Fruit fly (Drosophila melanogaster) whole organism, embryonic: ENCODE data around the gene CG13984.

Experiments used
- ATbp ChIP-seq: fragments of 200-800 bp; sonication (Bioruptor generic); optimal IDR thresholded peaks from 2 replicates; lab custom pipeline; 2017; ENCODE audit warnings: missing biosample characterization, mild to moderate bottlenecking, missing genetic modification characterization, missing genetic modification reagents
- Bdp1 ChIP-seq: fragments of 200-800 bp; sonication (Bioruptor generic); optimal IDR thresholded peaks from 3 replicates; lab custom pipeline; 2016; ENCODE audit warnings: missing biosample characterization, missing genetic modification characterization
- Bgb ChIP-seq: fragments of 200-800 bp; sonication (Bioruptor generic); IDR thresholded peaks from 2 replicates; pipeline ENCODE4 v1.3.6; 2022; ENCODE audit warnings: missing biosample characterization, missing genetic modification characterization; ENCODE audit not compliant: partially characterized antibody
- CG10209 ChIP-seq: fragments of 200-800 bp; sonication (Bioruptor generic); optimal IDR thresholded peaks from 3 replicates; lab custom pipeline; 2017; ENCODE audit warnings: missing biosample characterization, mild to moderate bottlenecking, missing genetic modification characterization, missing genetic modification reagents
- CG11085 ChIP-seq: fragments of 200-800 bp; sonication (Bioruptor generic); IDR thresholded peaks from 2 replicates; pipeline ENCODE4 v1.3.6; 2022; ENCODE audit warnings: missing biosample characterization, missing genetic modification characterization
- CG11247 ChIP-seq: fragments of 200-800 bp; sonication (Bioruptor generic); IDR thresholded peaks from 2 replicates; pipeline ENCODE4 v1.3.6; 2022; ENCODE audit warnings: missing biosample characterization, missing genetic modification characterization
- CG12391 ChIP-seq: fragments of 200-800 bp; sonication (Bioruptor generic); optimal IDR thresholded peaks from 3 replicates; lab custom pipeline; 2018; ENCODE audit warnings: missing biosample characterization, mild to moderate bottlenecking, missing genetic modification characterization, moderate library complexity
- CG13287 ChIP-seq: fragments of 200-800 bp; sonication (Bioruptor generic); IDR thresholded peaks from 2 replicates; pipeline ENCODE4 v1.3.6; 2022; ENCODE audit warnings: missing biosample characterization, missing genetic modification characterization; ENCODE audit not compliant: partially characterized antibody
- CG1832 ChIP-seq: fragments of 200-800 bp; sonication (Bioruptor generic); optimal IDR thresholded peaks from 2 replicates; lab custom pipeline; 2017; ENCODE audit warnings: missing biosample characterization, mild to moderate bottlenecking, missing genetic modification characterization, inconsistent platforms
- CG2712 ChIP-seq: fragments of 200-800 bp; optimal IDR thresholded peaks from 3 replicates; lab custom pipeline; 2019; ENCODE audit warnings: missing biosample characterization, mild to moderate bottlenecking, missing genetic modification characterization, moderate library complexity
- CG2889 ChIP-seq: fragments of 200-800 bp; sonication (Bioruptor generic); IDR thresholded peaks from 3 replicates; pipeline ENCODE4 v1.3.6; 2022; ENCODE audit warnings: missing biosample characterization, missing genetic modification characterization
- CG3838 ChIP-seq: fragments of 200-800 bp; sonication (Bioruptor generic); optimal IDR thresholded peaks from 3 replicates; lab custom pipeline; 2016; ENCODE audit warnings: missing biosample characterization, missing genetic modification characterization
- CG4730 ChIP-seq: fragments of 200-800 bp; sonication (Bioruptor generic); IDR thresholded peaks from 2 replicates; pipeline ENCODE4 v1.3.6; 2022; ENCODE audit warnings: missing biosample characterization, missing genetic modification characterization
- CG7745 ChIP-seq: fragments of 200-800 bp; sonication (Bioruptor generic); optimal IDR thresholded peaks from 2 replicates; lab custom pipeline; 2018; ENCODE audit warnings: missing biosample characterization, mild to moderate bottlenecking, missing genetic modification characterization, moderate library complexity
- CG7928 ChIP-seq: fragments of 200-800 bp; sonication (Bioruptor generic); optimal IDR thresholded peaks from 2 replicates; lab custom pipeline; 2017; ENCODE audit warnings: missing biosample characterization, mild to moderate bottlenecking, missing genetic modification characterization
- CG9817 ChIP-seq: fragments of 200-800 bp; sonication (Bioruptor generic); optimal IDR thresholded peaks from 2 replicates; lab custom pipeline; 2018; ENCODE audit warnings: missing biosample characterization, mild to moderate bottlenecking, missing genetic modification characterization, moderate library complexity
- Dbx ChIP-seq: fragments of 200-800 bp; sonication (Bioruptor generic); IDR thresholded peaks from 3 replicates; pipeline ENCODE4 v1.3.6; 2022; ENCODE audit warnings: missing biosample characterization, missing genetic modification characterization
- Deaf1 ChIP-seq: fragments of 200-800 bp; optimal IDR thresholded peaks from 3 replicates; lab custom pipeline; 2019; ENCODE audit warnings: missing biosample characterization, mild to moderate bottlenecking, missing genetic modification characterization, moderate library complexity
- ERR ChIP-seq: fragments of 200-800 bp; sonication (Bioruptor generic); optimal IDR thresholded peaks from 2 replicates; lab custom pipeline; 2016; ENCODE audit warnings: missing biosample characterization, missing genetic modification characterization
- HHEX ChIP-seq: fragments of 200-800 bp; sonication (Bioruptor generic); optimal IDR thresholded peaks from 3 replicates; lab custom pipeline; 2017; ENCODE audit warnings: missing biosample characterization, mild to moderate bottlenecking, missing genetic modification characterization, missing genetic modification reagents
- HLH3B ChIP-seq: fragments of 200-800 bp; sonication (Bioruptor generic); IDR thresholded peaks from 2 replicates; pipeline ENCODE4 v1.3.6; 2022; ENCODE audit warnings: missing biosample characterization, missing genetic modification characterization
- Hmx ChIP-seq: fragments of 200-800 bp; sonication (Bioruptor generic); optimal IDR thresholded peaks from 2 replicates; lab custom pipeline; 2016; ENCODE audit warnings: missing biosample characterization, missing genetic modification characterization
- Hr39 ChIP-seq: fragments of >200 bp; optimal IDR thresholded peaks from 2 replicates; lab custom pipeline; 2017
- MTF-1 ChIP-seq: fragments of 200-800 bp; sonication (Bioruptor generic); optimal IDR thresholded peaks from 2 replicates; lab custom pipeline; 2018; ENCODE audit warnings: missing biosample characterization, mild to moderate bottlenecking, missing genetic modification characterization, borderline replicate concordance
- Mes4 ChIP-seq: fragments of 200-800 bp; sonication (Bioruptor generic); optimal IDR thresholded peaks from 2 replicates; lab custom pipeline; 2016; ENCODE audit warnings: missing biosample characterization, missing genetic modification characterization
- Oli ChIP-seq: fragments of 200-800 bp; sonication (Bioruptor generic); optimal IDR thresholded peaks from 2 replicates; lab custom pipeline; 2018; ENCODE audit warnings: missing biosample characterization, mild to moderate bottlenecking, missing genetic modification characterization, moderate library complexity
- Optix ChIP-seq: fragments of 200-800 bp; sonication (Bioruptor generic); IDR thresholded peaks from 3 replicates; pipeline ENCODE4 v1.3.6; 2022; ENCODE audit warnings: missing biosample characterization, missing genetic modification characterization
- Rfx ChIP-seq: fragments of 200-800 bp; sonication (Bioruptor generic); IDR thresholded peaks from 2 replicates; pipeline ENCODE4 v1.3.6; 2022; ENCODE audit warnings: missing biosample characterization, missing genetic modification characterization
- Six4 ChIP-seq: fragments of 200-800 bp; sonication (Bioruptor generic); optimal IDR thresholded peaks from 2 replicates; lab custom pipeline; 2016; ENCODE audit warnings: missing biosample characterization, missing genetic modification characterization
- Taf1 ChIP-seq: fragments of 200-800 bp; sonication (Bioruptor generic); IDR thresholded peaks from 2 replicates; pipeline ENCODE4 v1.3.6; 2022; ENCODE audit warnings: missing biosample characterization, missing genetic modification characterization
- YL-1 ChIP-seq: fragments of 200-800 bp; sonication (Bioruptor generic); optimal IDR thresholded peaks from 3 replicates; lab custom pipeline; 2017; ENCODE audit warnings: missing biosample characterization, mild to moderate bottlenecking, missing genetic modification characterization
- cwo ChIP-seq: fragments of 200-800 bp; sonication (Bioruptor generic); optimal IDR thresholded peaks from 3 replicates; lab custom pipeline; 2017; ENCODE audit warnings: missing biosample characterization, missing genetic modification characterization, mild to moderate bottlenecking, moderate library complexity, missing genetic modification reagents
- ewg ChIP-seq: fragments of 200-800 bp; sonication (Bioruptor generic); optimal IDR thresholded peaks from 3 replicates; lab custom pipeline; 2017; ENCODE audit warnings: mild to moderate bottlenecking, missing biosample characterization, missing genetic modification reagents, missing genetic modification characterization
- fd102C ChIP-seq: fragments of 200-800 bp; sonication (Bioruptor generic); optimal IDR thresholded peaks from 2 replicates; lab custom pipeline; 2018; ENCODE audit warnings: missing biosample characterization, mild to moderate bottlenecking, missing genetic modification characterization, moderate library complexity
- fru ChIP-seq: fragments of >200 bp; optimal IDR thresholded peaks from 2 replicates; lab custom pipeline; 2017
- gcm ChIP-seq: fragments of 200-800 bp; sonication (Bioruptor generic); optimal IDR thresholded peaks from 2 replicates; lab custom pipeline; 2019; ENCODE audit warnings: missing biosample characterization, mild to moderate bottlenecking, missing genetic modification characterization, moderate library complexity
- hth ChIP-seq: fragments of >200 bp; optimal IDR thresholded peaks from 2 replicates; lab custom pipeline; 2017; ENCODE audit warnings: inconsistent platforms
- ken ChIP-seq: fragments of 200-800 bp; sonication (Bioruptor generic); IDR thresholded peaks from 3 replicates; pipeline ENCODE4 v1.3.6; 2022; ENCODE audit warnings: missing biosample characterization, missing genetic modification characterization
- lab ChIP-seq: fragments of 200-800 bp; sonication (Bioruptor generic); optimal IDR thresholded peaks from 3 replicates; lab custom pipeline; 2017; ENCODE audit warnings: missing biosample characterization, missing genetic modification characterization, mild to moderate bottlenecking, moderate library complexity, missing genetic modification reagents
- lov ChIP-seq, 2 experiments: fragments of 200-800 bp in 1 of 2; fragments of >200 bp in 1 of 2; sonication (Bioruptor generic) in 1 of 2; IDR thresholded peaks in 1 of 2; optimal IDR thresholded peaks in 1 of 2; 2 replicates in 1 of 2; 3 replicates in 1 of 2; pipeline versions ENCODE4 v1.3.6 to Lab custom; 2017 to 2022; ENCODE audit warnings: missing biosample characterization in 1 of 2, missing genetic modification characterization in 1 of 2
- mld ChIP-seq: fragments of 200-800 bp; sonication (Bioruptor generic); IDR thresholded peaks from 3 replicates; pipeline ENCODE4 v1.3.6; 2022; ENCODE audit warnings: missing biosample characterization, missing genetic modification characterization; ENCODE audit not compliant: partially characterized antibody
- peb ChIP-seq: fragments of 200-800 bp; sonication (Bioruptor generic); IDR thresholded peaks from 2 replicates; pipeline ENCODE4 v1.3.6; 2022; ENCODE audit warnings: missing biosample characterization, missing genetic modification characterization
- row ChIP-seq: fragments of 200-800 bp; sonication (Bioruptor generic); IDR thresholded peaks from 3 replicates; pipeline ENCODE4 v1.3.6; 2022; ENCODE audit warnings: missing biosample characterization, missing genetic modification characterization
- slbo ChIP-seq: fragments of 200-800 bp; sonication (Bioruptor generic); IDR thresholded peaks from 2 replicates; pipeline ENCODE4 v1.3.6; 2022; ENCODE audit warnings: missing biosample characterization, missing genetic modification characterization
- stwl ChIP-seq: fragments of 200-800 bp; sonication (Bioruptor generic); optimal IDR thresholded peaks from 3 replicates; lab custom pipeline; 2018; ENCODE audit warnings: missing biosample characterization, mild to moderate bottlenecking, missing genetic modification characterization, moderate library complexity
- trem ChIP-seq: fragments of 200-800 bp; optimal IDR thresholded peaks from 3 replicates; lab custom pipeline; 2019; ENCODE audit warnings: missing biosample characterization, mild to moderate bottlenecking, missing genetic modification characterization, moderate library complexity
- yki ChIP-seq: fragments of >200 bp; optimal IDR thresholded peaks from 3 replicates; lab custom pipeline; 2018
- z ChIP-seq: fragments of 200-800 bp; sonication (Bioruptor generic); IDR thresholded peaks from 3 replicates; pipeline ENCODE4 v1.3.6; 2022; ENCODE audit warnings: missing biosample characterization, missing genetic modification characterization
- zf30C ChIP-seq: fragments of 200-800 bp; sonication (Bioruptor generic); optimal IDR thresholded peaks from 3 replicates; lab custom pipeline; 2018; ENCODE audit warnings: missing biosample characterization, mild to moderate bottlenecking, missing genetic modification characterization
- zfh1 ChIP-seq: fragments of 200-800 bp; sonication (Bioruptor generic); IDR thresholded peaks from 3 replicates; pipeline ENCODE4 v1.3.6; 2022; ENCODE audit warnings: missing biosample characterization, missing genetic modification characterization

The CG13984 gene

dm6 chr2L:6350984-6351808 lies 42.6 kb downstream of the CG13984 start, which contains the start of gene CG9498 (continued):
- TF ChIP-seq HHEX (peak; percentile 91), CG3838 (GFP tag; lab: Kevin White, UChicago) (no peak), Hr39 (no peak), lov (optimal IDR thresholded peaks at IDR 0.05; lab: Kevin White, UChicago) (no peak), lov (GFP tag; IDR thresholded peaks at IDR 0.05; lab: Robert Waterston, UW) (0 out of 3 replicates have a peak, but pooled peaks have one; percentile 45), lab (GFP tag; lab: Kevin White, UChicago) (peak; percentile 96), CG11247 (no peak), slbo (GFP tag; lab: Robert Waterston, UW) (peak; percentile 86), CG2712 (peak; percentile 87), MTF-1 (GFP tag; lab: Kevin White, UChicago) (no peak), Bgb (no peak), CG4730 (GFP tag; lab: Robert Waterston, UW) (peak; percentile 65), Six4 (GFP tag; lab: Kevin White, UChicago) (peak; percentile 48), ERR (GFP tag; lab: Kevin White, UChicago) (no peak), zf30C (GFP tag; lab: Kevin White, UChicago) (no peak), CG10209 (GFP tag; lab: Kevin White, UChicago) (peak; percentile 77), gcm (GFP tag; lab: Kevin White, UChicago) (peak; percentile 78), ewg (peak; percentile 36), Dbx (GFP tag; lab: Robert Waterston, UW) (peak; percentile 79; the same call in 1 of the 3 replicates), yki (lab: Kevin White, UChicago) (no peak), zfh1 (GFP tag; lab: Robert Waterston, UW) (no peak), CG2889 (peak; percentile 44; the same call in 1 of the 3 replicates), Bdp1 (no peak), Taf1 (GFP tag; lab: Robert Waterston, UW) (peak; percentile 95), CG9817 (tag; lab: Kevin White, UChicago) (peak; percentile 74), CG1832 (GFP tag; lab: Kevin White, UChicago) (no peak), stwl (no peak), fd102C (GFP tag; lab: Kevin White, UChicago) (no peak), Rfx (GFP tag; lab: Robert Waterston, UW) (peak; percentile 81), cwo (GFP tag; lab: Kevin White, UChicago) (peak; percentile 75), trem (tag; lab: Kevin White, UChicago) (peak; percentile 40), z (GFP tag; lab: Robert Waterston, UW) (no peak), Mes4 (no peak), Deaf1 (tag; lab: Kevin White, UChicago) (peak; percentile 56), peb (GFP tag; lab: Robert Waterston, UW) (peak; percentile 80), Hmx (GFP tag; lab: Kevin White, UChicago) (peak; percentile 21), mld (no peak), CG7745 (tag; lab: Kevin White, UChicago) (no peak), CG7928 (GFP tag; lab: Kevin White, UChicago) (peak; percentile 52), YL-1 (GFP tag; lab: Kevin White, UChicago) (peak; percentile 18), CG12391 (tag; lab: Kevin White, UChicago) (peak; percentile 86), CG11085 (GFP tag; lab: Robert Waterston, UW) (peak; percentile 85), ATbp (peak; percentile 70), CG13287 (GFP tag; lab: Robert Waterston, UW) (no peak), Oli (peak; percentile 79), row (GFP tag; lab: Robert Waterston, UW) (peak; percentile 90), hth (lab: Kevin White, UChicago) (no peak), fru (lab: Kevin White, UChicago) (no peak), ken (no peak), HLH3B (GFP tag; lab: Robert Waterston, UW) (peak; percentile 84), Optix (GFP tag; lab: Robert Waterston, UW) (no peak)
